Worm (Caenorhabditis elegans): ENCODE results near the gene Y53F4B.18.

DNA sequence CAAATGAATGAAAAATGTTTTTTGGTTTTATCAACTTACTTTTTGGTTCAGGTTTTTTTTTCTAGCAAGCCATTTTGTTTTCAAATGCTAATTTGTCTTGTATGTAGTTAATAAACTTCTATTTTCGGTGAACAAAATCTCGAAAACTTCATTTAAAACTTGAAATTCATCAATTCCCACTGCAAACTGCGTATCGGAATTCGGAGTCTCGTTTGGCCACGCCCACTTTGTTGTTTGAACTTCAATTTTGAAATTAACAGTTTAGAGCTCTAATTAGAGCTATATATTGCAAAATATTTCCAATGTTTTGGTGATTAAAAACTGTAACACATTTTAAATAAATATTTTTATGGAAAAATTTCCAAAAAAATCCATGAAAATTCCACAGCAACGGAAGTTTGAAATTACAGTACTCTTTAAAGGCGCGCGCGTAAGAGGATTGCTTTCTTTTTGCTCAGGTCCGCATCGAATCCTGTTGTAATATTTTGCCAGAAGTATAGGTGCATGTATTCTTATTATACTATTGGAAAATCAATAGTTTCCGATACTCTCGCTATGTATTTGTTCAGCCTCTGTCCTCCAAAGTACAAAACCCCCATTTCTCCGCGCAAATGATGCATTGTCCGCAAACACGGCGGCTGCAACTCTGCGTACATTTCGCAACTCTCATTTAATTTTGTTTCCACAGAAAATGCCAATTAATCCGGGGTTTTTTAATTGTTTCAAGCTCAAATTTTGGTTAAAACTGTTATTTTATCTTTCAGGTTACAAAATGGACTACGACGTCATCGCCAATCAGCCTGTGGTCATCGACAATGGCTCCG is 48.3 kb upstream of the Y53F4B.18 start, which contains the start of gene arp-1:
- no peak for TF ChIP-seq unc-62 (GFP tag; optimal IDR thresholded peaks at IDR 0.05)
- no peak for TF ChIP-seq ets-4 (GFP tag; optimal IDR thresholded peaks at IDR 0.05)
- no peak for TF ChIP-seq D2030.7 (GFP tag; IDR thresholded peaks at IDR 0.05)
- no peak for TF ChIP-seq nhr-120 (GFP tag; IDR thresholded peaks at IDR 0.05)
- no peak for TF ChIP-seq athp-1 (tag; optimal IDR thresholded peaks at IDR 0.05)
- no peak for TF ChIP-seq let-526 (GFP tag; IDR thresholded peaks at IDR 0.05)
- TF ChIP-seq lsl-1 (GFP tag; optimal IDR thresholded peaks at IDR 0.05) = peak; percentile 38
- no peak for TF ChIP-seq F33H1.4 (GFP tag; IDR thresholded peaks at IDR 0.05)
- no peak for TF ChIP-seq ceh-58 (GFP tag; IDR thresholded peaks at IDR 0.05)
- TF ChIP-seq B0336.3 (GFP tag; IDR thresholded peaks at IDR 0.05) = no peak
